Worm (Caenorhabditis elegans) whole organism, L3 larva: ENCODE measurements around the gene C50E3.7.

Experiments used
- ceh-9 ChIP-seq: sonication (generic microtip); optimal IDR thresholded peaks from 2 replicates; lab custom pipeline; 2018; ENCODE audit warnings: missing biosample characterization, missing genetic modification characterization
- eor-1 ChIP-seq, 2 experiments: fragments of 150-350 bp; optimal IDR thresholded peaks; 2 replicates each; lab custom pipeline; 2014 to 2018; ENCODE audit warnings: missing biosample characterization in 2 of 2, missing genetic modification characterization in 2 of 2
- lin-15B ChIP-seq: fragments of 150-350 bp; optimal IDR thresholded peaks from 2 replicates; lab custom pipeline; 2014; ENCODE audit warnings: missing biosample characterization, missing genetic modification characterization

DNA sequence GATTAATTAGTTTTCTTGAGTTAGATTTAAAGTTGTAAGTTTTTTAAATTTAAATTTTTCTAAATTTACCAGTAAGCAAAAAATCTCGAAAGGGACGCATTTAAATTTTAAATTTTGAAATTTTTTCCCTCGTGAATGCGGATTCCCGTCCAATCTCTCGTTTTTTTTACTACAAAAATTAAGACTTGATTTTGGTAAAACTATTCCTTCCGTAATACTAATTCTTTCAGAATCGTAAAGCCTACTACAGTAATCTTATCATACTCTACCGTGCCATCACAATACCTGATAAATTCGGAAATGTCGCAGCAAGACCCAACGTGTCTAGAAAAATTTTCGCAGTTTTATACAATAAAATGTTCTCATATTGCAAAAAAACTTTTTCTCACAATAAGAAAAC lies 53.0 kb downstream of the C50E3.7 start, which contains the start of the genes C54F6.19 and nhx-3:
- TF ChIP-seq ceh-9 (no peak), lin-15B (tag; lab: Kevin White, UChicago) (no peak), eor-1 (tag; optimal IDR thresholded peaks at IDR 0.05; lab: Kevin White, UChicago) (no peak)
